Worm (Caenorhabditis elegans): Measurements from ENCODE around the gene C11D2.7.
A peak's percentile ranks its signal among the peaks of the same experiment; 100 is the strongest.

DNA sequence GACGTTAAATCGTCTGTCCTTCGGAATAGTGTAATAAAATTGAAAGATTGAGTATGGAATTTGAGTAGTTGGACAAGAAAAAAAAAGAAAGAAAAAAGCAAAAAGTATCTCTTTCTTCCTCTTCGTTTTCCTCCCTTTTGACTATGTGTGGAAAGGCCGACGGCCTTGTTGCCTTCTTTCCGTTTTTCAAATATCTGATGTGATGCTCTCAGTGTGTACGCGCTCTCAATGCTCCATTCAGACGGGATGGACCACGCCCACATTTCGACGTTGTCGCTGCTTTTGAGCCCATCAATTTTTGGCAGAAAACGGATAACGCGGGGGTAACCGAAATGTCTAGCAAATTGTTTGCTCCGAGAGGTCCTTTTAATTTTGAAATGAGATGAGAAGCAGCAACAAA lies 17.8 kb upstream of the C11D2.7 start:
- peak; percentile 24 for TF ChIP-seq unc-42 (tag; optimal IDR thresholded peaks at IDR 0.05)
- no peak for TF ChIP-seq pqm-1 (tag; optimal IDR thresholded peaks at IDR 0.05)
- TF ChIP-seq pag-3 (tag; optimal IDR thresholded peaks at IDR 0.05; ENCODE audit: borderline replicate concordance), result no peak
